Worm (Caenorhabditis elegans) whole organism, young adult: ENCODE measurements around the gene melo-3.

ENCODE experiments used
- B0019.2 ChIP-seq: fragments of 200-800 bp; sonication (Bioruptor generic); conservative IDR thresholded peaks from 2 replicates; pipeline ENCODE4 v1.3.6; 2022; ENCODE audit warnings: missing genetic modification reagents, missing genetic modification characterization, missing compliant biosample characterization
- B0035.1 ChIP-seq: sonication (generic microtip); optimal IDR thresholded peaks from 2 replicates; lab custom pipeline; 2016; ENCODE audit warnings: missing genetic modification characterization, mild to moderate bottlenecking, missing compliant biosample characterization, missing genotype, missing genetic modification reagents
- F57C9.4 ChIP-seq: sonication (generic microtip); optimal IDR thresholded peaks from 2 replicates; lab custom pipeline; 2017; ENCODE audit warnings: mild to moderate bottlenecking, missing genetic modification characterization, missing compliant biosample characterization
- Y56A3A.18 ChIP-seq: fragments of 200-800 bp; sonication (Bioruptor generic); IDR thresholded peaks from 2 replicates; pipeline ENCODE4 v1.3.6; 2022; ENCODE audit warnings: missing genetic modification reagents, missing genetic modification characterization, missing compliant biosample characterization
- aptf-3 ChIP-seq: fragments of 200-800 bp; sonication (Bioruptor generic); IDR thresholded peaks from 2 replicates; pipeline ENCODE4 v1.3.6; 2022; ENCODE audit warnings: missing genetic modification characterization, missing compliant biosample characterization
- ceh-58 ChIP-seq: fragments of 200-800 bp; sonication (Bioruptor generic); IDR thresholded peaks from 2 replicates; pipeline ENCODE4 v1.3.6; 2022; ENCODE audit warnings: missing genetic modification characterization, missing compliant biosample characterization
- dpl-1 ChIP-seq: fragments of 150-350 bp; optimal IDR thresholded peaks from 2 replicates; lab custom pipeline; 2014; ENCODE audit warnings: missing biosample characterization, missing genetic modification reagents, missing genetic modification characterization
- egrh-3 ChIP-seq: fragments of 200-800 bp; sonication (Bioruptor generic); IDR thresholded peaks from 2 replicates; pipeline ENCODE4 v1.3.6; 2022; ENCODE audit warnings: missing genetic modification reagents, missing genetic modification characterization, missing compliant biosample characterization
- ets-4 ChIP-seq: fragments of 200-800 bp; sonication (Bioruptor generic); optimal IDR thresholded peaks from 2 replicates; lab custom pipeline; 2018; ENCODE audit warnings: mild to moderate bottlenecking, missing genetic modification characterization, missing compliant biosample characterization
- hmg-20 ChIP-seq: fragments of 200-800 bp; sonication (Bioruptor generic); IDR thresholded peaks from 2 replicates; pipeline ENCODE4 v1.3.6; 2022; ENCODE audit warnings: missing genetic modification reagents, missing genetic modification characterization, missing compliant biosample characterization
- madf-10 ChIP-seq: sonication (generic microtip); optimal IDR thresholded peaks from 2 replicates; lab custom pipeline; 2016; ENCODE audit warnings: mild to moderate bottlenecking, missing genetic modification characterization, missing compliant biosample characterization
- nfya-1 ChIP-seq: sonication (generic microtip); optimal IDR thresholded peaks from 2 replicates; lab custom pipeline; 2017; ENCODE audit warnings: antibody characterized with exemption, missing compliant biosample characterization, missing genetic modification characterization, borderline replicate concordance; ENCODE audit not compliant: insufficient read depth
- snpc-4 ChIP-seq, 5 experiments: fragments of 150-350 bp in 1 of 5; sonication (generic microtip) in 4 of 5; optimal IDR thresholded peaks; 2 replicates each; lab custom pipeline; 2014 to 2018; ENCODE audit warnings: missing genetic modification characterization in 5 of 5, missing biosample characterization in 3 of 5, antibody characterized with exemption in 2 of 5, mild to moderate bottlenecking in 2 of 5, missing compliant biosample characterization in 2 of 5, missing genotype in 2 of 5, moderate library complexity in 2 of 5, missing genetic modification reagents in 1 of 5

DNA sequence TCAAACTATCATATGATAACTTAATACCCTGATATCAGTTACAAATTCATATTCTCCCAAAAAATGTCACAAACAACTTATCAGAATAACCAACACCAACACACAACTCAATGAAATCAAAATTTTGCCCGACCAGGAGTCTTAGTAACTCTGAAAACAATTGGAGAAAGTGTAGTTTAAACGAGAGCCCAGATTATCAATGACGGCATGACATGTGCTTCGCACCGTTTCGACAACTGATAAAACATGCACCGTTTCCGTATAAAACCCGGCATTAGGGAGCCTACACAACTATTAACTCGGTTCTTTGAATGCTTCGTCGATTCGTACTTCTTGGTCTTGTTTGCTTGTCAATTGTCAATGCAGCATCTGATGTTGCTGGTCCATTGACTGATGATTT is 43.0 kb downstream of the melo-3 start, which contains the start of gene fil-1:
- no peak for TF ChIP-seq B0035.1
- TF ChIP-seq ceh-58 (GFP tag; lab: Robert Waterston, UW): no peak
- no peak for TF ChIP-seq dpl-1 (GFP tag; lab: Kevin White, UChicago)
- TF ChIP-seq Y56A3A.18 (GFP tag; lab: Robert Waterston, UW): no peak
- no peak for TF ChIP-seq ets-4 (GFP tag; lab: Kevin White, UChicago)
- no peak for TF ChIP-seq madf-10 (tag; lab: Kevin White, UChicago)
- TF ChIP-seq nfya-1 (tag; lab: Kevin White, UChicago): no peak
- no peak for TF ChIP-seq hmg-20 (GFP tag; lab: Robert Waterston, UW)
- TF ChIP-seq B0019.2 (GFP tag; lab: Robert Waterston, UW): no peak
- TF ChIP-seq F57C9.4 (tag; lab: Kevin White, UChicago): no peak
- no peak for TF ChIP-seq egrh-3 (GFP tag; lab: Robert Waterston, UW)
- no peak for TF ChIP-seq aptf-3 (GFP tag; lab: Robert Waterston, UW)
- TF ChIP-seq snpc-4 (GFP tag; optimal IDR thresholded peaks at IDR 0.05; lab: Kevin White, UChicago): no peak
- no peak for TF ChIP-seq snpc-4 (tag; optimal IDR thresholded peaks at IDR 0.05; lab: Kevin White, UChicago)
